Fruit fly (Drosophila melanogaster) whole organism, embryonic: ENCODE measurements around the gene MtnD.

Source experiments
- BtbVII ChIP-seq: fragments of 200-800 bp; sonication (Bioruptor generic); optimal IDR thresholded peaks from 3 replicates; lab custom pipeline; 2017; ENCODE audit warnings: missing biosample characterization, mild to moderate bottlenecking, missing genetic modification characterization
- CG1024 ChIP-seq: fragments of 200-800 bp; sonication (Bioruptor generic); IDR thresholded peaks from 2 replicates; pipeline ENCODE4 v1.3.6; 2022; ENCODE audit warnings: missing biosample characterization, missing genetic modification characterization
- CG11456 ChIP-seq: fragments of 200-800 bp; sonication (Bioruptor generic); IDR thresholded peaks from 3 replicates; pipeline ENCODE4 v1.3.6; 2022; ENCODE audit warnings: missing biosample characterization, missing genetic modification characterization
- CG13624 ChIP-seq: fragments of 200-800 bp; sonication (Bioruptor generic); optimal IDR thresholded peaks from 2 replicates; lab custom pipeline; 2016; ENCODE audit warnings: missing biosample characterization, missing genetic modification characterization
- CG14710 ChIP-seq: fragments of 200-800 bp; sonication (Bioruptor generic); optimal IDR thresholded peaks from 3 replicates; lab custom pipeline; 2019; ENCODE audit warnings: missing biosample characterization, mild to moderate bottlenecking, missing genetic modification characterization, moderate library complexity
- CG1529 ChIP-seq: fragments of 200-800 bp; sonication (Bioruptor generic); optimal IDR thresholded peaks from 3 replicates; lab custom pipeline; 2018; ENCODE audit warnings: missing biosample characterization, missing genetic modification characterization
- CG15514 ChIP-seq: fragments of 200-800 bp; sonication (Bioruptor generic); optimal IDR thresholded peaks from 3 replicates; lab custom pipeline; 2017; ENCODE audit warnings: missing biosample characterization, missing genetic modification characterization, mild to moderate bottlenecking, moderate library complexity, missing genetic modification reagents
- CG2678 ChIP-seq: fragments of 200-800 bp; sonication (Bioruptor generic); optimal IDR thresholded peaks from 3 replicates; lab custom pipeline; 2019; ENCODE audit warnings: missing biosample characterization, mild to moderate bottlenecking, missing genetic modification characterization, moderate library complexity
- CG32767 ChIP-seq: fragments of 200-800 bp; sonication (Bioruptor generic); IDR thresholded peaks from 2 replicates; pipeline ENCODE4 v1.3.6; 2022; ENCODE audit warnings: missing biosample characterization, missing genetic modification characterization
- CG34224 ChIP-seq: fragments of 200-800 bp; sonication (Bioruptor generic); IDR thresholded peaks from 3 replicates; pipeline ENCODE4 v1.3.6; 2022; ENCODE audit warnings: missing biosample characterization, missing genetic modification characterization; ENCODE audit not compliant: partially characterized antibody
- CG34422 ChIP-seq: fragments of 200-800 bp; sonication (Bioruptor generic); IDR thresholded peaks from 3 replicates; pipeline ENCODE4 v1.3.6; 2022; ENCODE audit warnings: missing biosample characterization, missing genetic modification characterization
- CG5180 ChIP-seq: fragments of 200-800 bp; sonication (Bioruptor generic); optimal IDR thresholded peaks from 3 replicates; lab custom pipeline; 2017; ENCODE audit warnings: missing biosample characterization, missing genetic modification characterization, mild to moderate bottlenecking, moderate library complexity, missing genetic modification reagents
- CG6683 ChIP-seq: fragments of 200-800 bp; sonication (Bioruptor generic); optimal IDR thresholded peaks from 2 replicates; lab custom pipeline; 2017; ENCODE audit warnings: missing biosample characterization, mild to moderate bottlenecking, missing genetic modification characterization, missing genetic modification reagents
- CG6689 ChIP-seq: fragments of 200-800 bp; sonication (Bioruptor generic); IDR thresholded peaks from 2 replicates; pipeline ENCODE4 v1.3.6; 2022; ENCODE audit warnings: missing biosample characterization, missing genetic modification characterization
- CG7745 ChIP-seq: fragments of 200-800 bp; sonication (Bioruptor generic); optimal IDR thresholded peaks from 2 replicates; lab custom pipeline; 2018; ENCODE audit warnings: missing biosample characterization, mild to moderate bottlenecking, missing genetic modification characterization, moderate library complexity
- D19A ChIP-seq: fragments of 200-800 bp; optimal IDR thresholded peaks from 3 replicates; lab custom pipeline; 2019; ENCODE audit warnings: missing biosample characterization, mild to moderate bottlenecking, missing genetic modification characterization, moderate library complexity
- E2f1 ChIP-seq: fragments of 200-800 bp; sonication (Bioruptor generic); IDR thresholded peaks from 2 replicates; pipeline ENCODE4 v1.3.6; 2022; ENCODE audit warnings: missing biosample characterization, missing genetic modification characterization
- E2f2 ChIP-seq: fragments of 200-800 bp; sonication (Bioruptor generic); IDR thresholded peaks from 2 replicates; pipeline ENCODE4 v1.3.6; 2022; ENCODE audit warnings: missing biosample characterization, missing genetic modification characterization
- ERR ChIP-seq: fragments of 200-800 bp; sonication (Bioruptor generic); optimal IDR thresholded peaks from 2 replicates; lab custom pipeline; 2016; ENCODE audit warnings: missing biosample characterization, missing genetic modification characterization
- HHEX ChIP-seq: fragments of 200-800 bp; sonication (Bioruptor generic); optimal IDR thresholded peaks from 3 replicates; lab custom pipeline; 2017; ENCODE audit warnings: missing biosample characterization, mild to moderate bottlenecking, missing genetic modification characterization, missing genetic modification reagents
- Jarid2 ChIP-seq: fragments of 200-800 bp; sonication (Bioruptor generic); optimal IDR thresholded peaks from 3 replicates; lab custom pipeline; 2017; ENCODE audit warnings: mild to moderate bottlenecking, missing biosample characterization, missing genetic modification reagents, missing genetic modification characterization
- Kr ChIP-seq: fragments of 200-800 bp; sonication (Bioruptor generic); optimal IDR thresholded peaks from 2 replicates; lab custom pipeline; 2017; ENCODE audit warnings: missing biosample characterization, mild to moderate bottlenecking, missing genetic modification characterization
- Lpt ChIP-seq: fragments of >200 bp; optimal IDR thresholded peaks from 2 replicates; lab custom pipeline; 2018; ENCODE audit warnings: missing biosample characterization, missing genetic modification characterization
- MBD-R2 ChIP-seq: fragments of 200-800 bp; sonication (Bioruptor generic); IDR thresholded peaks from 2 replicates; pipeline ENCODE4 v1.3.6; 2022; ENCODE audit warnings: missing biosample characterization, missing genetic modification characterization
- Myb ChIP-seq: fragments of 200-800 bp; sonication (Bioruptor generic); optimal IDR thresholded peaks from 2 replicates; lab custom pipeline; 2016; ENCODE audit warnings: missing biosample characterization, missing genetic modification characterization
- Nf-YA ChIP-seq: fragments of 200-800 bp; sonication (Bioruptor generic); IDR thresholded peaks from 2 replicates; pipeline ENCODE4 v1.3.6; 2022; ENCODE audit warnings: missing biosample characterization, missing genetic modification characterization
- Nf-YC ChIP-seq: fragments of 200-800 bp; optimal IDR thresholded peaks from 3 replicates; lab custom pipeline; 2019; ENCODE audit warnings: missing biosample characterization, mild to moderate bottlenecking, missing genetic modification characterization, moderate library complexity
- Side ChIP-seq: fragments of 200-800 bp; sonication (Bioruptor generic); optimal IDR thresholded peaks from 2 replicates; lab custom pipeline; 2016; ENCODE audit warnings: missing biosample characterization, missing genetic modification characterization
- Ssrp ChIP-seq: fragments of 200-800 bp; sonication (Bioruptor generic); optimal IDR thresholded peaks from 2 replicates; lab custom pipeline; 2018; ENCODE audit warnings: missing biosample characterization, mild to moderate bottlenecking, missing genetic modification characterization, moderate library complexity
- TFAM ChIP-seq: fragments of 200-800 bp; sonication (Bioruptor generic); optimal IDR thresholded peaks from 2 replicates; lab custom pipeline; 2017; ENCODE audit warnings: missing biosample characterization, missing genetic modification characterization, inconsistent platforms
- Trl ChIP-seq, 3 experiments: fragments of >200 bp in 2 of 3; fragments of 200-800 bp in 1 of 3; sonication (Bioruptor generic) in 1 of 3; optimal IDR thresholded peaks; 2 replicates in 1 of 3; 3 replicates in 2 of 3; lab custom pipeline; 2016 to 2017; ENCODE audit warnings: missing biosample characterization in 1 of 3, missing genetic modification characterization in 1 of 3
- Xrp1 ChIP-seq: fragments of 200-800 bp; sonication (Bioruptor generic); IDR thresholded peaks from 2 replicates; pipeline ENCODE4 v1.3.6; 2022; ENCODE audit warnings: missing biosample characterization, missing genetic modification characterization
- bbx ChIP-seq: fragments of 200-800 bp; sonication (Bioruptor generic); IDR thresholded peaks from 2 replicates; pipeline ENCODE4 v1.3.6; 2022; ENCODE audit warnings: missing biosample characterization, missing genetic modification characterization; ENCODE audit not compliant: partially characterized antibody
- chif ChIP-seq, 2 experiments: fragments of 200-800 bp; sonication (Bioruptor generic); optimal IDR thresholded peaks; 3 replicates each; lab custom pipeline; 2016; ENCODE audit warnings: missing biosample characterization in 2 of 2, missing genetic modification characterization in 2 of 2
- dpn ChIP-seq, 2 experiments: fragments of 200-800 bp; sonication (Bioruptor generic); optimal IDR thresholded peaks; 3 replicates each; lab custom pipeline; 2016; ENCODE audit warnings: missing biosample characterization in 2 of 2, missing genetic modification characterization in 2 of 2
- dysf ChIP-seq: fragments of 200-800 bp; sonication (Bioruptor generic); IDR thresholded peaks from 3 replicates; pipeline ENCODE4 v1.3.6; 2022; ENCODE audit warnings: missing biosample characterization, missing genetic modification characterization
- emc ChIP-seq: fragments of 200-800 bp; sonication (Bioruptor generic); optimal IDR thresholded peaks from 2 replicates; lab custom pipeline; 2016; ENCODE audit warnings: missing biosample characterization, missing genetic modification characterization
- fd102C ChIP-seq: fragments of 200-800 bp; sonication (Bioruptor generic); optimal IDR thresholded peaks from 2 replicates; lab custom pipeline; 2018; ENCODE audit warnings: missing biosample characterization, mild to moderate bottlenecking, missing genetic modification characterization, moderate library complexity
- gsb-n ChIP-seq: fragments of 200-800 bp; sonication (Bioruptor generic); optimal IDR thresholded peaks from 3 replicates; lab custom pipeline; 2018; ENCODE audit warnings: missing biosample characterization, mild to moderate bottlenecking, missing genetic modification characterization
- hth ChIP-seq: fragments of >200 bp; optimal IDR thresholded peaks from 2 replicates; lab custom pipeline; 2017; ENCODE audit warnings: inconsistent platforms
- knrl ChIP-seq: fragments of 200-800 bp; sonication (Bioruptor generic); IDR thresholded peaks from 3 replicates; pipeline ENCODE4 v1.3.6; 2022; ENCODE audit warnings: missing biosample characterization, missing genetic modification characterization; ENCODE audit not compliant: partially characterized antibody
- luna ChIP-seq: fragments of 200-800 bp; sonication (Bioruptor generic); optimal IDR thresholded peaks from 2 replicates; lab custom pipeline; 2016; ENCODE audit warnings: missing biosample characterization, missing genetic modification characterization
- org-1 ChIP-seq: fragments of 200-800 bp; sonication (Bioruptor generic); optimal IDR thresholded peaks from 2 replicates; lab custom pipeline; 2017; ENCODE audit warnings: missing biosample characterization, missing genetic modification characterization
- pan ChIP-seq, 4 experiments: fragments of >200 bp in 3 of 4; fragments of 200-800 bp in 1 of 4; sonication (Bioruptor generic) in 1 of 4; optimal IDR thresholded peaks in 3 of 4; IDR thresholded peaks in 1 of 4; 2 replicates each; pipeline versions ENCODE4 v1.3.6 to Lab custom; 2017 to 2022; ENCODE audit warnings: missing biosample characterization in 2 of 4, missing genetic modification characterization in 2 of 4, mixed read lengths in 1 of 4
- pb ChIP-seq: fragments of 200-800 bp; sonication (Bioruptor generic); optimal IDR thresholded peaks from 3 replicates; lab custom pipeline; 2016; ENCODE audit warnings: missing biosample characterization, missing genetic modification characterization
- pho ChIP-seq: fragments of 200-800 bp; sonication (Bioruptor generic); optimal IDR thresholded peaks from 2 replicates; lab custom pipeline; 2016; ENCODE audit warnings: missing biosample characterization, missing genetic modification characterization
- pros ChIP-seq: fragments of 200-800 bp; sonication (Bioruptor generic); optimal IDR thresholded peaks from 3 replicates; lab custom pipeline; 2019; ENCODE audit warnings: missing biosample characterization, mild to moderate bottlenecking, missing genetic modification characterization, moderate library complexity
- salm ChIP-seq: fragments of 200-800 bp; sonication (Bioruptor generic); optimal IDR thresholded peaks from 2 replicates; lab custom pipeline; 2018; ENCODE audit warnings: missing biosample characterization, mild to moderate bottlenecking, missing genetic modification characterization
- tll ChIP-seq, 2 experiments: fragments of 200-800 bp in 1 of 2; fragments of >200 bp in 1 of 2; sonication (Bioruptor generic) in 1 of 2; optimal IDR thresholded peaks; 2 replicates each; lab custom pipeline; 2017 to 2019; ENCODE audit warnings: missing biosample characterization in 2 of 2, missing genetic modification characterization in 2 of 2, mild to moderate bottlenecking in 1 of 2, moderate library complexity in 1 of 2
- ttk ChIP-seq: fragments of 200-800 bp; sonication (Bioruptor generic); IDR thresholded peaks from 2 replicates; pipeline ENCODE4 v2.1.2; 2022; ENCODE audit warnings: missing biosample characterization, missing genetic modification characterization

The MtnD gene

DNA sequence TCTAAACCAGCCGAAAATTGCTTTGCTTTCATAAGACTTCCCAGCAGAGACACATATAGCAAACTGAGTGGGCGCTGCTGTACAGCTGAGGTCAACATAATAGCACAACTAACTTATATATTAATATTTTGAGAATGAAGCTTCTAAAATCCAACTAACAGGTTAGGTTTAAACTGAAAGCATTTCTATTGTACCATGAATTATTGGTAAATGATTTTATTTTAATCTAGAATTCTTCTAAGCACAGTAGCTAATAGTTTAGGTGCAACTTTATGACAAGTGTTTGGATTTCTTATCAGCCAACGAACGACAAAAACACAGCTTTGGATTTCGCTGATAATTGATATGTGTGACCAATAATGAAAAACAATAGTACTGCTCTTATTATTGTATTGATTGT, 20.3 kb downstream of the MtnD start (continued):
- TF ChIP-seq gsb-n, result no peak
- TF ChIP-seq CG34422 (GFP tag; lab: Robert Waterston, UW), result 0 out of 3 replicates have a peak, but pooled peaks have one; percentile 56
- TF ChIP-seq ttk (GFP tag; lab: Robert Waterston, UW), result 0 out of 2 replicates have a peak, but pooled peaks have one; percentile 20
- TF ChIP-seq salm (tag; lab: Kevin White, UChicago), result no peak
- TF ChIP-seq Myb (GFP tag; lab: Kevin White, UChicago), result peak; percentile 7
- TF ChIP-seq D19A (tag; lab: Kevin White, UChicago), result peak; percentile 69
- TF ChIP-seq Kr (GFP tag; lab: Kevin White, UChicago), result no peak
- no peak for TF ChIP-seq pb (GFP tag; lab: Kevin White, UChicago)
- 0 out of 2 replicates have a peak, but pooled peaks have one; percentile 11 for TF ChIP-seq bbx (GFP tag; lab: Robert Waterston, UW)
- TF ChIP-seq tll (GFP tag; optimal IDR thresholded peaks at IDR 0.05; lab: Kevin White, UChicago), result no peak
- no peak for TF ChIP-seq Nf-YA (GFP tag; lab: Robert Waterston, UW)
- peak; percentile 49 for TF ChIP-seq Side (GFP tag; lab: Kevin White, UChicago)
- no peak for TF ChIP-seq CG1529 (GFP tag; lab: Kevin White, UChicago)
- no peak for TF ChIP-seq Lpt (GFP tag; lab: Kevin White, UChicago)
- TF ChIP-seq dpn (GFP tag; optimal IDR thresholded peaks at IDR 0.05; lab: Kevin White, UChicago), result peak in 1 of 2 experiments; percentile 40
- no peak for TF ChIP-seq CG34224 (GFP tag; lab: Robert Waterston, UW)
- no peak for TF ChIP-seq CG6683 (GFP tag; lab: Kevin White, UChicago)
- peak; percentile 43 for TF ChIP-seq CG15514 (GFP tag; lab: Kevin White, UChicago)
- TF ChIP-seq CG2678 (tag; lab: Kevin White, UChicago), result peak; percentile 87
- peak; percentile 35 for TF ChIP-seq emc (GFP tag; lab: Kevin White, UChicago)
- peak; percentile 60 for TF ChIP-seq Xrp1 (GFP tag; lab: Robert Waterston, UW)
- no peak for TF ChIP-seq ERR
- peak; percentile 71 for TF ChIP-seq E2f1 (GFP tag; lab: Robert Waterston, UW)
- no peak for TF ChIP-seq pho
- TF ChIP-seq HHEX (GFP tag; lab: Kevin White, UChicago), result peak; percentile 54
- TF ChIP-seq knrl (GFP tag; lab: Robert Waterston, UW), result no peak
- 0 out of 2 replicates have a peak, but pooled peaks have one; percentile 12 for TF ChIP-seq CG1024 (GFP tag; lab: Robert Waterston, UW)
- peak; percentile 48 for TF ChIP-seq CG6689 (GFP tag; lab: Robert Waterston, UW)
- TF ChIP-seq CG13624 (GFP tag; lab: Kevin White, UChicago), result peak; percentile 43
- no peak for TF ChIP-seq TFAM (GFP tag; lab: Kevin White, UChicago)
- TF ChIP-seq Nf-YC (tag; lab: Kevin White, UChicago), result peak; percentile 49
- no peak for TF ChIP-seq chif (GFP tag; optimal IDR thresholded peaks at IDR 0.05; lab: Kevin White, UChicago)
- TF ChIP-seq BtbVII, result peak; percentile 81
- no peak for TF ChIP-seq pros
- peak; percentile 37; the same call in 1 of the 2 replicates for TF ChIP-seq MBD-R2 (GFP tag; lab: Robert Waterston, UW)
- no peak for TF ChIP-seq CG14710 (tag; lab: Kevin White, UChicago)
- TF ChIP-seq Trl (optimal IDR thresholded peaks at IDR 0.05; lab: Kevin White, UChicago), result no peak
- TF ChIP-seq Trl (GFP tag; optimal IDR thresholded peaks at IDR 0.05; lab: Kevin White, UChicago), result peak; percentile 16
- no peak for TF ChIP-seq CG7745 (tag; lab: Kevin White, UChicago)
- TF ChIP-seq org-1 (GFP tag; lab: Kevin White, UChicago), result no peak
- no peak for TF ChIP-seq hth (lab: Kevin White, UChicago)
- TF ChIP-seq CG11456 (GFP tag; lab: Robert Waterston, UW), result no peak
- TF ChIP-seq CG32767, result no peak
- TF ChIP-seq Ssrp (tag; lab: Kevin White, UChicago), result no peak
- no peak for TF ChIP-seq Jarid2 (GFP tag; lab: Kevin White, UChicago)
- no peak for TF ChIP-seq luna (GFP tag; lab: Kevin White, UChicago)
- peak; percentile 53 for TF ChIP-seq CG5180
- peak; percentile 73 for TF ChIP-seq dysf
- TF ChIP-seq E2f2, result no peak
- TF ChIP-seq pan (optimal IDR thresholded peaks at IDR 0.05; lab: Kevin White, UChicago), result no peak
- TF ChIP-seq pan (GFP tag; optimal IDR thresholded peaks at IDR 0.05 in 1 of 2, IDR thresholded peaks at IDR 0.05 in 1 of 2), result peak in 1 of 2 experiments; percentile 76
- no peak for TF ChIP-seq fd102C (GFP tag; lab: Kevin White, UChicago)
